Fruit fly (Drosophila melanogaster) whole organism, embryonic: ENCODE results near the gene CG4009.

Experiments
- Blimp-1 ChIP-seq: fragments of 200-800 bp; sonication (Bioruptor generic); optimal IDR thresholded peaks from 3 replicates; lab custom pipeline; 2018; ENCODE audit warnings: missing biosample characterization, missing genetic modification characterization, mild to moderate bottlenecking, moderate library complexity, missing genetic modification reagents
- CG10462 ChIP-seq: fragments of 200-800 bp; sonication (Bioruptor generic); optimal IDR thresholded peaks from 2 replicates; lab custom pipeline; 2016; ENCODE audit warnings: missing biosample characterization, missing genetic modification characterization
- CG14710 ChIP-seq: fragments of 200-800 bp; sonication (Bioruptor generic); optimal IDR thresholded peaks from 3 replicates; lab custom pipeline; 2019; ENCODE audit warnings: missing biosample characterization, mild to moderate bottlenecking, missing genetic modification characterization, moderate library complexity
- GATAe ChIP-seq: fragments of 200-800 bp; sonication (Bioruptor generic); conservative IDR thresholded peaks from 2 replicates; pipeline ENCODE4 v1.3.6; 2022; ENCODE audit warnings: missing biosample characterization, missing genetic modification characterization
- Mad ChIP-seq: fragments of 200-800 bp; sonication (Bioruptor generic); optimal IDR thresholded peaks from 2 replicates; lab custom pipeline; 2016; ENCODE audit warnings: missing biosample characterization, missing genetic modification characterization
- corto ChIP-seq: fragments of 200-800 bp; sonication (Bioruptor generic); optimal IDR thresholded peaks from 2 replicates; lab custom pipeline; 2016; ENCODE audit warnings: missing biosample characterization, mild to moderate bottlenecking, missing genetic modification characterization, moderate library complexity
- eve ChIP-seq, 2 experiments: fragments of >200 bp; optimal IDR thresholded peaks; 2 replicates each; lab custom pipeline; 2017; ENCODE audit warnings: missing biosample characterization in 2 of 2, missing genetic modification characterization in 2 of 2
- ro ChIP-seq: fragments of 200-800 bp; sonication (Bioruptor generic); IDR thresholded peaks from 2 replicates; pipeline ENCODE4 v1.3.6; 2022; ENCODE audit warnings: missing biosample characterization, missing genetic modification characterization
- tap ChIP-seq: fragments of 200-800 bp; optimal IDR thresholded peaks from 3 replicates; lab custom pipeline; 2019; ENCODE audit warnings: missing biosample characterization, mild to moderate bottlenecking, missing genetic modification characterization, moderate library complexity

DNA sequence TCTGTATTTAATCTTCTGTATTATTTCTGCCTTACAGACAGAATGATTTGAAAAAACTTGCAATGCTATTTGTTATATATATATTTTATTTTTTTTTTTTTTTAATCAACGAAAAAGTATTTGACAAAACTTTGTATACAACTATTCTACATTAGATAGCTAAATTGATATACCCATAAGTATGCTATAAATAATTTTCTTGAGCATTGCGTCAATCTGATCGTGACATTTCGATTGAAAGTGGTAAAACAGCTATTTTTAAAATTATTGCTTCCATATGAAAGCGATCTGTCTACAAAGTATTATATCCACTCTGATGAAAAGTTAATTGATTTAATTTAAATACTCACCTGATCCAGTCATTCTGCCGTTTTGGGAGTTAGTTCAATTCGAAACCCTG lies 51.6 kb downstream of the CG4009 start:
- no peak for TF ChIP-seq CG10462 (GFP tag; lab: Kevin White, UChicago)
- TF ChIP-seq Blimp-1 (GFP tag; lab: Kevin White, UChicago): no peak
- TF ChIP-seq eve (GFP tag; optimal IDR thresholded peaks at IDR 0.05; lab: Kevin White, UChicago): no peak
- no peak for TF ChIP-seq corto
- TF ChIP-seq GATAe: no peak
- no peak for TF ChIP-seq ro (GFP tag; lab: Robert Waterston, UW)
- TF ChIP-seq tap (tag; lab: Kevin White, UChicago): no peak
- TF ChIP-seq CG14710 (tag; lab: Kevin White, UChicago): no peak
- no peak for TF ChIP-seq Mad (GFP tag; lab: Kevin White, UChicago)
